Worm (Caenorhabditis elegans) whole organism, dauer: ENCODE results near the gene B0198.3.

ENCODE experiments used
- unc-62 ChIP-seq: sonication (generic microtip); optimal IDR thresholded peaks from 2 replicates; lab custom pipeline; 2017; ENCODE audit warnings: missing biosample characterization, missing genetic modification reagents, missing genetic modification characterization

Gene B0198.3

DNA sequence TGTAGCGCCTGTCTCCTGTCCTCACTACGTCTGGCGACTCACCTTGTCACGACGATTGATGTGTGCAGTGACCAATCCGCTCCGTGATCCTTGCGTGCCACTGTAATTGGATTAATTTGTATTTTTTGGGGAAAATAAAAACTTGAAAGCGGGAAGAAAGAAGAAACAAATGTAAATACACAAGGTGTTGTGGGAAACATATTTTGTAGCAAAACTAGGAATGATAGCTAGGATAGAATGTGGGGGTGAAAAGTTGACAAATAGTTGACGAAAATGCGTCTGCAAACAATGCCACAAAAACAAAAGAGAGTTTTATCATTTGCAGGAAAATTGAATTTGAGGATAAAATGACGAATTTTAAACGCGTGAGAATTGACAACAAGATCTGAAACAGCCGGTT lies at the start of gene B0198.3:
Gene B0198.3 (minus strand): TSS at position 101 of the 400 bp plus-strand sequence.
- TF ChIP-seq unc-62 = no peak

DNA sequence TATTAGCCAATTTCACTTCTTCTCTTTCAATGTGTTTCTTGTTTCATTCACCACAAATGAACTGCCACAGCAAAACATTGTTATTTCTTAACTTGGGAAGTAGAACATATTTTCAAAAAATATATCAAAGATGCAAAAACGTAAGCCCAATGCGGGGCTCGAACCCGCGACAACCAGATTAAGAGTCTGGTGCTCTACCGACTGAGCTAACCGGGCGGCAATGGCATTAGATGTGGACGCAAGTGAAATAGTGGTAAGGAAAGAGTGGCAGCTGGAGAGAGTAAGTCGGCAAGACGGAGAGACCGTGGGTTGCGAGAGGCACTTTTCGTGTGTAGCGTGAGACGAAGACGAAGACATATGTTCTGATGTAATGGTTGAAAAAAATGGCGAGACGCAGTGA lies 49.1 kb upstream of the B0198.3 start:
- no peak for TF ChIP-seq unc-62

DNA sequence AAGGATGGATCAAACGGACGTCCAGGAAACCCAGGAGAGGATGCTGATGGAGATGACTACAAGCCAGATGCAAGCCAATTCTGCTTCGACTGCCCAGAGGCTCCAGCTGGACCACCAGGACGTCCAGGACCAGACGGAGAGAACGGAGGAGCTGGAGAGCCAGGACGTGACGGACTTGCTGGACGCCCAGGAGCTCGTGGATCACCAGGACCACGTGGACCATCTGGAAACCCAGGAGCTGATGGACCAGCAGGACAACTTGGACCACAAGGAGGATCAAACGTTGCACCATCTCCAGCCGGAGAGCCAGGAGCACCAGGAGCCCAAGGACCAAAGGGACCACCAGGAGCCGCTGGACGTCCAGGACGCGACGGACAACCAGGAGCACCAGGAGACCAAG lies 48.6 kb upstream of the B0198.3 start:
- TF ChIP-seq unc-62 = no peak

DNA sequence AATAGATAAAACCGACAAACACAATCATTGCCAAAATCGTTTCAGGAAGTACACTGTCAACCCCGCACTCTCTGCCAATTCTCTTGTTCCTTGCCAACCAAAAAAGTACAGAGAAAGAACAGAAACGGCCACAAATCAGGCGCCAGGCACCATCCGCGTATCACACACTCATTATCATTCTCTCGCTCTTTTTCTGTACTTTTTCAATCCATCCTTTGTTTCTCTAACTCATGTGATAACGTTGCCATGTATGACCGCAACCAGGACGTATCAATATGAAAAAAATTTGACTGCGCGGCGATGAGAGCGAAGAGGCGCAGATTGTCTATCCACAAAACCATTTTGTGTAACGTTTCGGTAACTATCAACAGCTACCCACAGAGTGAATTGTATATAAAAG lies 47.8 kb upstream of the B0198.3 start, which contains the start of gene col-181:
Gene col-181 (plus strand): TSS at position 301 of the 400 bp plus-strand sequence.
- TF ChIP-seq unc-62 = no peak

DNA sequence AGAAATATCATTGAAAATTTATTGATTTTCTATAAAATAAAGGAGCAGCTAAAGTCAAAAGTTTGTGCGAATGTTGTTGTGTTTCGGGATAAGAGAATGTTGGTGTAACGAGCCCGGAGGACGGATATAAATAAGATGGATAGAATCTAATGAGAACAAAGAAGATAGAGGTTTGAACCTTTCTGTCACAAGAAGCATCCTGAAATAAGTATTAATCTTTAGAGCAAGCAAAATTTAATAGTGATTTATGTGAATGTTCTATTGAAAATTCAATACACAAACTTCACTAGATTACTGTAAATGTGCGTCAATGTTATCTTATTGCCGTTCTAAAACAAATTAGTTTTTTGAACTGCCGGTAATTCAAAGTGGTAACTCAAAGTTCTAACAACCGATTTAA lies 46.8 kb upstream of the B0198.3 start, which contains the start of gene W03G11.3:
Gene W03G11.3 (minus strand): TSS at position 101 of the 400 bp plus-strand sequence.
- TF ChIP-seq unc-62 = no peak

DNA sequence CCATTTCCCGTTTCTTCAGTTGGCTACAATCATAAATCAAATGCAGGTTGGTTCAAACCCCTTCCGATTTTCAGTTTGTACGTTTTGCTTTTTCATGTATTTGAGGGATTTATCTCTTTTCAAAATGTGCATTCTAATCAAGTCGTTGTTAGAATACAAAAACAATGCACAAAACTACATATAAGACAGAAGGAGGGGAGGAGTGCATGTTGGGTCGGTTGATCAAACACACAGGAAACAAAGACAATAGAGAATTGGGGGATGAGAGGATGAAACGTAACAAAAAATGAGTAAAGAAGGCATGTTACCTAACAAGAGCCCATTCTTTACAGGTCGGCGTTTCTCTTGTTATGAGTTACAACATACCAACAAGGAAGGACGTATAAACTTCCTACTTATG lies 41.1 kb upstream of the B0198.3 start:
- TF ChIP-seq unc-62 = no peak

DNA sequence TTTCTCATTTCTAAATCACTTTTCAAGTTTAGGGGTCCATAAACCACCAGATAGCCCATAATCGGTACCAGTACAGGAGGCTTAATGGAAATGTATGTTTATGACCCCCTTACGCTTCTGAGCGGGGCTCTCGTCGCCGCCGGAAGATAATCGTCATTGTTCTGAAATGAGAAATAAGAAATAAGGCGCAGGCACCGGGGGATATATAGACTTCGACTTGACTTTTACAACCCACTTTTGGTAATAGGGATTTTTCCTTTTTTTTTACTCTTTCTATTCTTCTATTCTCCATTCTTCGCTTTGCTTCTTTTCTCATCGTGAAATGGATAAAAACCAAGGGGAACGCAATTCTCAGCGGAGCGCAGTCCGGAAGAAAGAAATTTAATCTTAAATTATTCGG lies 38.3 kb upstream of the B0198.3 start:
- no peak for TF ChIP-seq unc-62

DNA sequence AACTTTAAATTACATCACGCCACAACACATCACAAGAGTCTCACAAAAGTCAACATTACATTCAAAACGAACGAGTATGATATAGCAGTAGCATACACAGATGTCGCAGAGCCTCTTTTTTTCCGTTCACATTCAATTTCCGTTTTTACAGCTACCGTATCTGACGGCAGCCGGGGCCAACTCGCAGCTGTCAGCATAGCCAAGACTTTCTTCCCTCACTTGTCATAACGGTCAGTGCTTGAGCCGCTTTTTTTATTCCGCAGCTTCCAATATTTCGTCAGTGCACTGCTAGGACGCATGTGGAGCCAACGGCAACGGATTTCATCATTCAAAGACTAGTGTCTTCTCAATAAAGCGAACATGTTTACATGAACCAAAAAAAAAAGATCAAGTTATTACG lies 37.1 kb upstream of the B0198.3 start:
- no peak for TF ChIP-seq unc-62

DNA sequence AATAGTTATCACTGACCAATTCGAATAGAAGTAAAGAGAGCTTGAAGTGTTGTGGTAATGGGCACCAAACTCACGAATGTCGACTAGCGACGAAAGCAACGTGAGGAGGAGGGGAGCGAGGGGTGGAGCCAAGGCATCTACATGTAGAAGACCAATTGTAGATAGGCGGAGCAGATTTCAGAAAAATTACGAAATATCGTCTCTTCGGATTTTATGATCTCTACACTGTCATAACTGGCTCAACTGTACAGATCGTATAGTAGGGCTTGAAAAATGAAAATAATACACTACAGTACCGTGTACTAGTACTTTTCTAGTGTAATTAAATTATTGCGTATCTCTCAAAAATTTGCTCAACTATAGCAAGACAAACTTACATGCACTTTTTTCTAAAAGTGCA lies 36.2 kb upstream of the B0198.3 start, which contains the start of gene W03G11.4:
Gene W03G11.4 (minus strand): TSS at position 101 of the 400 bp plus-strand sequence.
- no peak for TF ChIP-seq unc-62

DNA sequence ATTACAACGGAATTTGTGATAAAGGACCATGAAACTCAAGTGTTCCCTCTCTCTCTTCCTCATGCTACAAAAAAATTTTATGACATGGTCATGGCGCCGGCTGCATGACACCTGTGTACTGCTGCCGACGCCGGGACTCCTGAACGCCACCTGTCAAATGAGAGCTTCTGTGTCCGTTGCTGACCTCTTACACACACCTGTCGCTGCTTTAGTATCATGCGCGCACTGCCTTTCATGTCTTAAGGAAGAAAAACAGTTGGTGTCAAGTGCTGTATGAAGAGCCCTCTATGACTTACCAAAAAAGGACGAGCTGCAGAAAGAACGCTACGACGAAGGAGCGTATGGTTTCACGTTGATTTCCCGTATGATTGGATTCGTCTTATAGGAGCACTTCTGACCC lies 35.7 kb upstream of the B0198.3 start:
- no peak for TF ChIP-seq unc-62

DNA sequence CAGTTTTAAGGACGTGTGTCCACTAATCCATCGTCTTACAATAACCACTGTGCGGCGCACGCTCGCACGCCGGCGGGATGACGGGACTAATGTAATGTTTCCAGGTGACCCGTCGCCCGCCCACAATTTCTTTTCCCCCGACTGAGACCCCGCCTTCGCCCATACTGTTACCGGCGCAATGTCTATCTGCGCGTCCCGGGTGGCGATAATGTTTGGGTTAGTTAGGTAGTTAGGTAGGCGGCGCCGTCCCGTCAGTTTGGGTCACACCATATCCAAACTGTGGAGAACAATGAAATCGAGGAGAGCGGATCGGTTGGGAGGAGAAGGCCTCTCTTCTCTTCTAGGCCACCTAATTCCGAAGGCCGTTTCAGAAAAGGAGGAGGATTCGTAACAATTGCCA lies 29.4 kb upstream of the B0198.3 start:
- no peak for TF ChIP-seq unc-62

DNA sequence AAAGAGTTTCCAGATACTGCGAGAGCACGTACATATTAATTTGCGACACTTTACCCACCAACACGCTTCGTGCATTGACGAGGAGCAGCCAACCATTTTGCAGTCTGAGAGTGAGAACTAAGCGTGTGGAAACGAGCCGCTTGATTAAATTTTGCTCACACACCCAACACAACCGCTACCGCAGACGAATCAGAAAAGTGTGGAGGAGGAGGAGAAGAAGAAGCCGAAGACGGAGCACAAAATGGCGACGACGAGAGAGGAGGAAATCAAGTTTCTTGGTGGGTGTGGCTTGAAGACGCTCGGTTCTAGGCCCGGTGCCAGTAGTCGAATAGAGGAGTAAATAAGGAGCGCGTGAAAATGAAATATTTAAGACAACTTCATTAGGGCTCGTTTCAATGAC lies 25.9 kb upstream of the B0198.3 start:
- TF ChIP-seq unc-62 = no peak

DNA sequence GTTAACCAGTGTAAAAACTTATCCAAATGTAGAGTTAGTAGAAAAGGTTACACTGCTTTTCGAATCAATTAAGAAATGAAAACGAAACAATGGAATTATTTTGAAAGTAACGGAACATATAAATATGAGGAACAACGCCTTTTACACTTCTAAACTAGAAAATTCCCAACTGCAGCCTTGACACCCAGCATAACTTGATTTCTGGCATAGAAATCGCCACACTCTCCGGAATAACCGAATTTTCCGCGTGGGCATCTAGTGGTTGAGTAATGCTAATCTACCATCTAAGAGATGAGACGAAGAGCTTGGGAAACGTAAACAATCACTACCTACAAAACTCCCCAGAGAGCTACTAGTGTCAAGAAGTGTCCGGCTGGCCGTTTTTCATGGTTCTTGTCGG lies 24.4 kb upstream of the B0198.3 start:
- no peak for TF ChIP-seq unc-62

DNA sequence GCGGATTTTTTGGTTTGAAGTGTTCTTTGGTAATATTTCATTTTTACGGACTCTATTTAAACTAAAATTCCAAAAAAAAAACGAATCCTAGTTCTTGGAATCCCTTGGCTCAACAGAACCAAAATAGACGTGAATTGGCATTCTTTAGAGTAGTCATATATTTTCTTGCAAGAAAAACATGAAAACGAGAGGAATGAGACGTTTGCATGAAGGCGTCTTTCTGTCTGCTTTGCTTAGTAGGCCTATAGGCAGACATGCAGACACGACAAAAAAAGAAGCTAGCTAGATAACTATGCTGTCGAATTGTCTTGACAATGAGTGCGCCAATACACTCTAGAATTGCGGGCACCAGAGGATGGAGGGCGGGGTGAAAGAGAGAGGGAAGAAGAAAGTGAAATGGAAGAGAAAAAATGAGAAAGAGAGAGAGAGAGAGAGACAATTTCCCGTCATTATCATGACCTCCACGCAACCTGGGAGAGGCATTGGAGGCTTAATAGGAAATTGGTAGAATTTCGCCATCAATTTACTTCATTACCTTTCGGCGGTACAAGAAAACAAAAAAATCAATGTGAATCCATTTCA lies 23.8 kb upstream of the B0198.3 start:
- TF ChIP-seq unc-62 = no peak

DNA sequence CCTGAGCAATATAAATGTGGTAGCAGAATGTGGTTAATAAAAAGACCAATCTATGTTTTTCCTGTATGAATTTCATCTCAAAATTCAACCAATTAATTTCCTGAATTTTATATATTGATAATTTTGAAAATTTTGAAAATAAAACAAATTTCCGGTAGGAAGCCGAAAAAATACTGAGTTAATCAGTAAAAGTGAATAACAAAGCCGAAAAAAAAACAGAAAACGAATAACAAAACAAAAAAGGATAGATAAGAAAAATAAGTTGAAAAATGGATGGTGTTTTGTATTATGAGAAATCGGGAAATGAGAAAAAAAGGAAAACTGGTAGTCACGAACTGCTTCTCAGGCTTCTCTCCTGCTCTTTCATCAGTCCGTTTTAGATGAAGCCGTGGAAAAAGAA lies 16.9 kb upstream of the B0198.3 start, which contains the start of gene tmem-145:
Gene tmem-145 (minus strand): TSS at position 101 of the 400 bp plus-strand sequence.
- no peak for TF ChIP-seq unc-62

DNA sequence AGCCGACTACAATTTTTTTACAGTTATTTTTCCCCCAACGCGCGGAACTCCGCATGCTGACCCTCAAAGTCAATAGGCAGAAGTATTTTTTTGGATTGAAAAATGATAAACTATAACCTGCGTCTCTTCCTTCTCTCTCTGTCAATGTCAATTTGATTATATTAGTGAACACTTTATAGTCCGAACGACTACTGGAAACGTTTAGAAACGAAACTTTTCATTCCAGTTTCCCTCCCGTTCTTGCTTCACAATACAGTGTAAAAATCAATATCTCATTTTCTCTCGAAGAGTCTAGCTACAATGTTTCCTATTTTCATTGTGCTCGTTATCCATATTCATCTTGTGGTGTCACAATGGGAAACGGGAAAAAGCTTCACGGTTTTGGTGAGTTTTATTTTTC lies 11.4 kb upstream of the B0198.3 start, which contains the start of gene lgc-24:
Gene lgc-24 (plus strand): TSS at position 301 of the 400 bp plus-strand sequence.
- no peak for TF ChIP-seq unc-62

DNA sequence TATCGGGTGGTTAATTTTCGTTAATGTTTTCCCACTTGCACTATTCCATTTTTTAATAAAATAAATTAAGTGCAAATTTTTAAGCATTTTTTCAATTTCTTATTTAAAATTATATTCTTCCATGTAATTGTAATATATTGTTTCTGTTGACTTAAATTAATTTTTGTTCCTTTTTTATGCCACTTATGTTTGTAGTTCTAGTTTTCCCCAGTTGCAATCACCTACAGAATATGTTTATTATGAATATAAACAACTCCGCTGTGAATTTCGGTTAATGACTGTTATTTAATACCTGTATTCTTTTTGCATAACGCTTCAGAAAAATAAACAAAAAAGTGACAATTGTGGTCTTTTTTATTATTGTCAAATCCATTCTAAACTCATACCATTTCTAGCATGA lies 8.0 kb upstream of the B0198.3 start, which contains the start of gene lgc-23:
Gene lgc-23 (plus strand): TSS at position 301 of the 400 bp plus-strand sequence.
- TF ChIP-seq unc-62 = no peak

DNA sequence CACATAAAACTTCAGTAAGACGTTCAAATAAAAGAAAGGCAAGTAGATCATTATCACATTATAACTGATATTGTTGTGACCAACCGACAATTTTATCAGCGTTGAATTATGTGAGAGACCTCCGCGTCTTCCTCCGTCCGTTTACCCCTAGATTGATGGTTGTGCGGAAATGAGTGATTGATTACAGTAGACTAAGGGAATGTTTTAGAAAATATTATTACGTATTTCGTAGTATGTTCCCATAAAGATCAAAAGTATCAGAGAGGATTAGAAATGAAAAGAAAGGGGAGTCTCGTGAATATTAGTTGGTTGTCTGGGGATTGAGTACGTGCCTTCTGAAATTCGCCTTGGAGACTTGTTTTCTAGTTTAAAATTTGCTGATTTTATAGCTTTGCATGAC lies 18.1 kb downstream of the B0198.3 start:
- TF ChIP-seq unc-62 = no peak

DNA sequence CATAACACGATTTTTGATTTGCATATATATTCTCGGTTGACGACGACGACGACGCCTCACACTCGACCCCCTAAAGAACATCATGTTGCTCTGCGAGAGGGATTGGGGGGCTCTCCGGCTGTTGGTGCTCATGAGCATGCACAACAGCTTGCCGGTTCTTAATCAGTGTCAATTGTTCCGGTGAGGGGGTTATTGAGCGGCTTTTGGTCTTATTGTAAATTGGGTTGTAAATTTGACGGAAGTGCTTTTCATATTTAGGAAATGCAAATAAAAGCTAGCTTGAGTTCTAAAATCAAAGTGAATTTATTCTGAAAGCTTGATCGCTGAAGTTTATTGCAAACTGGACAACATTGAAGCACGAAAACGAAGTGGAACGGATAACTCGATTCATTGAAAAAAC lies 18.9 kb downstream of the B0198.3 start:
- TF ChIP-seq unc-62 = no peak
